Worm (Caenorhabditis elegans) whole organism, L1 larva: ENCODE results near the gene F31B9.4.

ENCODE experiments used
- C34B4.2 ChIP-seq: sonication (generic microtip); optimal IDR thresholded peaks from 2 replicates; lab custom pipeline; 2017; ENCODE audit warnings: mild to moderate bottlenecking, missing genetic modification characterization, missing compliant biosample characterization
- blmp-1 ChIP-seq: fragments of 150-350 bp; optimal IDR thresholded peaks from 2 replicates; lab custom pipeline; 2014; ENCODE audit warnings: missing biosample characterization, missing genetic modification characterization
- ceh-88 ChIP-seq: fragments of 200-800 bp; sonication (Bioruptor generic); IDR thresholded peaks from 2 replicates; pipeline ENCODE4 v1.3.6; 2022; ENCODE audit warnings: missing genetic modification characterization, missing compliant biosample characterization
- ceh-90 ChIP-seq: sonication (generic microtip); optimal IDR thresholded peaks from 2 replicates; lab custom pipeline; 2016; ENCODE audit warnings: missing genetic modification characterization, missing compliant biosample characterization
- ces-1 ChIP-seq: fragments of 150-350 bp; optimal IDR thresholded peaks from 2 replicates; lab custom pipeline; 2014; ENCODE audit warnings: missing biosample characterization, missing genetic modification reagents, missing genetic modification characterization
- dpl-1 ChIP-seq, 3 experiments: fragments of 150-350 bp in 2 of 3; sonication (generic microtip) in 1 of 3; optimal IDR thresholded peaks; 2 replicates each; lab custom pipeline; 2014 to 2017; ENCODE audit warnings: missing biosample characterization in 3 of 3, missing genetic modification characterization in 3 of 3, missing genetic modification reagents in 3 of 3
- dsc-1 ChIP-seq: sonication (generic microtip); optimal IDR thresholded peaks from 2 replicates; lab custom pipeline; 2016; ENCODE audit warnings: mild to moderate bottlenecking, missing genetic modification characterization, missing compliant biosample characterization
- efl-1 ChIP-seq, 4 experiments: fragments of 150-350 bp; optimal IDR thresholded peaks in 3 of 4; peaks in 1 of 4; 1 replicate in 1 of 4; 2 replicates in 3 of 4; lab custom pipeline; 2014; ENCODE audit warnings: missing biosample characterization in 2 of 4, missing genetic modification characterization in 2 of 4, missing genetic modification reagents in 2 of 4
- egl-13 ChIP-seq: sonication (generic microtip); optimal IDR thresholded peaks from 2 replicates; lab custom pipeline; 2016; ENCODE audit warnings: missing genotype, missing genetic modification reagents, missing genetic modification characterization, missing compliant biosample characterization
- fkh-8 ChIP-seq: sonication (generic microtip); optimal IDR thresholded peaks from 2 replicates; lab custom pipeline; 2016; ENCODE audit warnings: mild to moderate bottlenecking, missing genetic modification characterization, missing compliant biosample characterization
- grh-1 ChIP-seq: fragments of 200-800 bp; sonication (Bioruptor generic); IDR thresholded peaks from 2 replicates; pipeline ENCODE4 v1.3.6; 2022; ENCODE audit warnings: missing genetic modification reagents, missing genetic modification characterization, missing compliant biosample characterization
- hlh-17 ChIP-seq: fragments of 200-800 bp; sonication (Bioruptor generic); optimal IDR thresholded peaks from 2 replicates; lab custom pipeline; 2018; ENCODE audit warnings: missing genetic modification characterization, mild to moderate bottlenecking, missing compliant biosample characterization, moderate library complexity, borderline replicate concordance
- isw-1 ChIP-seq: fragments of 200-800 bp; sonication (Bioruptor generic); IDR thresholded peaks from 2 replicates; pipeline ENCODE4 v1.3.6; 2022; ENCODE audit warnings: missing genetic modification characterization, missing compliant biosample characterization
- lin-14 ChIP-seq: fragments of 200-800 bp; sonication (Bioruptor generic); optimal IDR thresholded peaks from 2 replicates; lab custom pipeline; 2018; ENCODE audit warnings: mild to moderate bottlenecking, missing genetic modification characterization, moderate library complexity, missing compliant biosample characterization
- lin-39 ChIP-seq: fragments of 150-350 bp; optimal IDR thresholded peaks from 2 replicates; lab custom pipeline; 2014; ENCODE audit warnings: missing biosample characterization, missing genetic modification reagents, missing genetic modification characterization
- lir-3 ChIP-seq: sonication (generic microtip); optimal IDR thresholded peaks from 2 replicates; lab custom pipeline; 2016; ENCODE audit warnings: mild to moderate bottlenecking, missing genetic modification characterization, moderate library complexity, missing compliant biosample characterization; ENCODE audit not compliant: poor library complexity
- lsy-2 ChIP-seq, 2 experiments: fragments of 150-350 bp; optimal IDR thresholded peaks; 2 replicates each; lab custom pipeline; 2014; ENCODE audit warnings: missing biosample characterization in 2 of 2, missing genetic modification characterization in 2 of 2
- nhr-12 ChIP-seq: sonication (generic microtip); optimal IDR thresholded peaks from 2 replicates; lab custom pipeline; 2017; ENCODE audit warnings: missing biosample characterization, missing genetic modification characterization
- nhr-28 ChIP-seq: fragments of 150-350 bp; optimal IDR thresholded peaks from 2 replicates; lab custom pipeline; 2014; ENCODE audit warnings: missing biosample characterization, missing genetic modification characterization
- nhr-77 ChIP-seq: fragments of 150-350 bp; optimal IDR thresholded peaks from 2 replicates; lab custom pipeline; 2014; ENCODE audit warnings: missing biosample characterization, missing genetic modification characterization
- nhr-85 ChIP-seq: sonication (generic microtip); peaks from one replicate; lab custom pipeline; 2016; ENCODE audit warnings: missing genetic modification characterization, inconsistent platforms, missing compliant biosample characterization
- pag-3 ChIP-seq: sonication (generic microtip); optimal IDR thresholded peaks from 2 replicates; lab custom pipeline; 2017; ENCODE audit warnings: missing genetic modification characterization, mild to moderate bottlenecking, missing compliant biosample characterization, antibody characterized with exemption, borderline replicate concordance; ENCODE audit not compliant: insufficient read depth
- pax-3 ChIP-seq: fragments of 200-800 bp; sonication (Bioruptor generic); optimal IDR thresholded peaks from 2 replicates; lab custom pipeline; 2018; ENCODE audit warnings: mild to moderate bottlenecking, missing genetic modification characterization, moderate library complexity, missing compliant biosample characterization
- rnt-1 ChIP-seq: sonication (generic microtip); optimal IDR thresholded peaks from 2 replicates; lab custom pipeline; 2016; ENCODE audit warnings: mild to moderate bottlenecking, missing genetic modification characterization, moderate library complexity, missing compliant biosample characterization
- skn-1 ChIP-seq: fragments of 150-350 bp; optimal IDR thresholded peaks from 2 replicates; lab custom pipeline; 2014; ENCODE audit warnings: missing biosample characterization, missing genetic modification characterization
- swsn-7 ChIP-seq: sonication (generic microtip); optimal IDR thresholded peaks from 2 replicates; lab custom pipeline; 2016; ENCODE audit warnings: missing genetic modification characterization, missing compliant biosample characterization
- tbx-2 ChIP-seq: sonication (generic microtip); optimal IDR thresholded peaks from 2 replicates; lab custom pipeline; 2016; ENCODE audit warnings: missing genetic modification characterization, missing compliant biosample characterization
- unc-30 ChIP-seq: sonication (generic microtip); optimal IDR thresholded peaks from 2 replicates; lab custom pipeline; 2017; ENCODE audit warnings: missing biosample characterization, missing genetic modification characterization
- unc-86 ChIP-seq: sonication (generic microtip); optimal IDR thresholded peaks from 2 replicates; lab custom pipeline; 2016; ENCODE audit warnings: missing genetic modification characterization, missing compliant biosample characterization
- unc-98 ChIP-seq: fragments of 200-800 bp; sonication (Bioruptor generic); IDR thresholded peaks from 2 replicates; pipeline ENCODE4 v1.3.6; 2022; ENCODE audit warnings: missing genetic modification characterization, missing compliant biosample characterization
- vab-15 ChIP-seq: sonication (generic microtip); optimal IDR thresholded peaks from 2 replicates; lab custom pipeline; 2017; ENCODE audit warnings: missing genotype, mild to moderate bottlenecking, missing genetic modification characterization, missing compliant biosample characterization
- xbp-1 ChIP-seq: sonication (generic microtip); optimal IDR thresholded peaks from 2 replicates; lab custom pipeline; 2016; ENCODE audit warnings: missing genetic modification characterization, missing compliant biosample characterization
- zag-1 ChIP-seq: fragments of 150-350 bp; optimal IDR thresholded peaks from 2 replicates; lab custom pipeline; 2014; ENCODE audit warnings: missing biosample characterization, missing genetic modification characterization
- ztf-11 ChIP-seq, 2 experiments: sonication (generic microtip); optimal IDR thresholded peaks; 2 replicates each; lab custom pipeline; 2016 to 2017; ENCODE audit warnings: missing genetic modification characterization in 2 of 2, missing biosample characterization in 1 of 2, missing compliant biosample characterization in 1 of 2
- ztf-4 ChIP-seq: fragments of 150-350 bp; optimal IDR thresholded peaks from 2 replicates; lab custom pipeline; 2014; ENCODE audit warnings: missing biosample characterization, missing genetic modification characterization

F31B9.4 gene

ce11 chrX:15865868-15866555, 50.9 kb downstream of the F31B9.4 start, which contains the start of the genes csb-1 and F53H4.4 (continued):
- no peak for TF ChIP-seq ces-1 (GFP tag; lab: Kevin White, UChicago)
- no peak for TF ChIP-seq unc-30 (tag; lab: Kevin White, UChicago)
- TF ChIP-seq ceh-88: no peak
- peak; percentile 54 for TF ChIP-seq dsc-1 (tag; lab: Kevin White, UChicago)
- peak; percentile 54 for TF ChIP-seq pag-3 (tag; lab: Kevin White, UChicago)
- peak; percentile 88 for TF ChIP-seq rnt-1 (tag; lab: Kevin White, UChicago)
- peak; percentile 47 for TF ChIP-seq ceh-90 (tag; lab: Kevin White, UChicago)
- TF ChIP-seq nhr-77: peak; percentile 55
- peak; percentile 75 for TF ChIP-seq tbx-2
- no peak for TF ChIP-seq vab-15 (tag; lab: Kevin White, UChicago)
- TF ChIP-seq hlh-17 (GFP tag; lab: Kevin White, UChicago): no peak
- TF ChIP-seq isw-1 (GFP tag; lab: Robert Waterston, UW): peak; percentile 26
- peak; percentile 90 for TF ChIP-seq lin-14 (GFP tag; lab: Kevin White, UChicago)
- peak; percentile 80 for TF ChIP-seq lir-3 (tag; lab: Kevin White, UChicago)
- TF ChIP-seq swsn-7 (tag; lab: Kevin White, UChicago): peak; percentile 62
- 0 out of 2 replicates have a peak, but pooled peaks have one; percentile 34 for TF ChIP-seq unc-98 (GFP tag; lab: Robert Waterston, UW)
- TF ChIP-seq nhr-28 (tag; lab: Kevin White, UChicago): no peak
- TF ChIP-seq pax-3 (tag; lab: Kevin White, UChicago): no peak
- TF ChIP-seq ztf-4 (tag; lab: Kevin White, UChicago): no peak
- no peak for TF ChIP-seq lin-39 (tag; lab: Kevin White, UChicago)
- TF ChIP-seq grh-1 (GFP tag; lab: Robert Waterston, UW): no peak
- peak; percentile 78 for TF ChIP-seq fkh-8 (tag; lab: Kevin White, UChicago)
- TF ChIP-seq C34B4.2: no peak
- TF ChIP-seq lsy-2 (tag; optimal IDR thresholded peaks at IDR 0.05; lab: Kevin White, UChicago): peak; percentile 77 to 87
- peak; percentile 36 for TF ChIP-seq unc-86
- peak; percentile 58 for TF ChIP-seq skn-1
- no peak for TF ChIP-seq nhr-12 (tag; lab: Kevin White, UChicago)
- peak; percentile 55 for TF ChIP-seq nhr-85 (tag; lab: Kevin White, UChicago)
- TF ChIP-seq xbp-1 (tag; lab: Kevin White, UChicago): peak; percentile 60
- TF ChIP-seq egl-13 (tag; lab: Kevin White, UChicago): peak; percentile 59
- no peak for TF ChIP-seq zag-1
- peak in 1 of 2 experiments; percentile 42 for TF ChIP-seq ztf-11 (tag; optimal IDR thresholded peaks at IDR 0.05; lab: Kevin White, UChicago)
- peak; percentile 56 to 66 for TF ChIP-seq efl-1 (optimal IDR thresholded peaks at IDR 0.05; lab: Kevin White, UChicago)
- TF ChIP-seq efl-1 (GFP tag; optimal IDR thresholded peaks at IDR 0.05 in 1 of 2; lab: Kevin White, UChicago): peak in 1 of 2 experiments; percentile 49
- TF ChIP-seq blmp-1 (tag; lab: Kevin White, UChicago): peak; percentile 71
- peak; percentile 52 to 73 (median 59) for TF ChIP-seq dpl-1 (GFP tag; optimal IDR thresholded peaks at IDR 0.05; lab: Kevin White, UChicago)
- TF ChIP-seq, all 84 proteins: peak for 44
